Worm (Caenorhabditis elegans) whole organism, L4 larva: ENCODE data around the gene nxf-2.

Source experiments
- ceh-62 ChIP-seq: sonication (generic microtip); optimal IDR thresholded peaks from 2 replicates; lab custom pipeline; 2017; ENCODE audit warnings: missing biosample characterization, missing genetic modification characterization
- daf-19 ChIP-seq: fragments of 200-800 bp; sonication (Bioruptor generic); conservative IDR thresholded peaks from 2 replicates; pipeline ENCODE4 v1.3.6; 2022; ENCODE audit warnings: missing genetic modification characterization, missing compliant biosample characterization
- fkh-10 ChIP-seq: fragments of 150-350 bp; optimal IDR thresholded peaks from 2 replicates; lab custom pipeline; 2014; ENCODE audit warnings: missing biosample characterization, missing genetic modification reagents, missing genetic modification characterization
- hif-1 ChIP-seq, 2 experiments: sonication (generic microtip); optimal IDR thresholded peaks; 2 replicates each; lab custom pipeline; 2016 to 2017; ENCODE audit warnings: missing compliant biosample characterization in 2 of 2, missing genetic modification characterization in 2 of 2, missing genetic modification reagents in 2 of 2, missing genotype in 2 of 2, mild to moderate bottlenecking in 1 of 2
- hlh-30 ChIP-seq: sonication (generic microtip); optimal IDR thresholded peaks from 2 replicates; lab custom pipeline; 2017; ENCODE audit warnings: antibody characterized with exemption, mild to moderate bottlenecking, missing genetic modification characterization, missing compliant biosample characterization; ENCODE audit not compliant: insufficient read depth
- lin-13 ChIP-seq: fragments of 150-350 bp; optimal IDR thresholded peaks from 2 replicates; lab custom pipeline; 2014; ENCODE audit warnings: missing biosample characterization, missing genetic modification reagents, missing genetic modification characterization
- mep-1 ChIP-seq: fragments of 150-350 bp; sonication (generic microtip); optimal IDR thresholded peaks from 3 replicates; lab custom pipeline; 2014; ENCODE audit warnings: missing biosample characterization, missing genetic modification characterization
- pqm-1 ChIP-seq: sonication (generic microtip); optimal IDR thresholded peaks from 2 replicates; lab custom pipeline; 2017; ENCODE audit warnings: missing biosample characterization, missing genetic modification characterization

ce11 chrV:14423268-14423667 is 5.6 kb upstream of the nxf-2 start, which contains the start of gene rpoa-12:
- no peak for TF ChIP-seq ceh-62 (tag; lab: Kevin White, UChicago)
- no peak for TF ChIP-seq lin-13
- TF ChIP-seq daf-19: no peak
- no peak for TF ChIP-seq mep-1
- no peak for TF ChIP-seq pqm-1
- TF ChIP-seq fkh-10: no peak
- no peak for TF ChIP-seq hlh-30
- TF ChIP-seq hif-1 (tag; optimal IDR thresholded peaks at IDR 0.05; lab: Kevin White, UChicago): peak in 1 of 2 experiments; percentile 74
